Worm (Caenorhabditis elegans) whole organism, midembryonic: ENCODE results near the gene F25D1.5.

Experiments
- T22C8.4 ChIP-seq: fragments of 200-800 bp; sonication (Bioruptor generic); IDR thresholded peaks from 2 replicates; pipeline ENCODE4 v1.3.6; 2022; ENCODE audit warnings: missing genetic modification characterization, missing compliant biosample characterization
- cog-1 ChIP-seq: sonication (generic microtip); optimal IDR thresholded peaks from 2 replicates; lab custom pipeline; 2016; ENCODE audit warnings: missing genetic modification characterization, missing compliant biosample characterization
- flt-1 ChIP-seq: fragments of 200-800 bp; sonication (Bioruptor generic); IDR thresholded peaks from 2 replicates; pipeline ENCODE4 v1.3.6; 2022; ENCODE audit warnings: missing genetic modification characterization, missing compliant biosample characterization
- klf-2 ChIP-seq: fragments of 200-800 bp; sonication (Bioruptor generic); conservative IDR thresholded peaks from 2 replicates; pipeline ENCODE4 v1.3.6; 2022; ENCODE audit warnings: missing genetic modification reagents, missing genetic modification characterization, missing compliant biosample characterization
- med-1 ChIP-seq: sonication (generic microtip); optimal IDR thresholded peaks from 2 replicates; lab custom pipeline; 2017; ENCODE audit warnings: missing genetic modification characterization, mild to moderate bottlenecking, missing compliant biosample characterization, antibody characterized with exemption, missing genetic modification reagents; ENCODE audit not compliant: insufficient read depth
- tab-1 ChIP-seq: fragments of 200-800 bp; sonication (Bioruptor generic); IDR thresholded peaks from 2 replicates; pipeline ENCODE4 v1.3.6; 2022; ENCODE audit warnings: missing genetic modification characterization, missing compliant biosample characterization

DNA sequence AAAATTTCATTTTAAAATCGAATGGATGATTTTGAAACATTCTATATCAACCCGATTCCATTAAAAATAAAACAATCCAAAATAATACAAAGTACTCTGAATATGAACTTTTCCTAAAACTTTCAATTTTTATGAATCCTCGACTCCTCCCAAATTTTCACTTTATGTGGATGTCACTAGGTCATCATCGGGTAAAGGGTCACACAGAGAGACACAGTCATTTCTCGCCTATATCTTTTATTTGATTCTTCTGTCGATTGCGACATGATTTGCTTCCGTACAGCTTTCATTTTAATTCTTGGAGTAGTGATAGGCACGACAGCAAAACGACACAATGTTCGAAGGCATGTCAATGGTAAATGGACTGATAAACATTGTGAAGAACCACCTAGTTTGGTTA, 18.1 kb downstream of the F25D1.5 start, which contains the start of gene F25D1.3:
- TF ChIP-seq tab-1 (no peak), cog-1 (no peak), klf-2 (GFP tag; lab: Robert Waterston, UW) (no peak), med-1 (no peak), T22C8.4 (no peak), flt-1 (GFP tag; lab: Robert Waterston, UW) (no peak)
